Fruit fly (Drosophila melanogaster): ENCODE measurements around the gene noc.

Gene noc

DNA sequence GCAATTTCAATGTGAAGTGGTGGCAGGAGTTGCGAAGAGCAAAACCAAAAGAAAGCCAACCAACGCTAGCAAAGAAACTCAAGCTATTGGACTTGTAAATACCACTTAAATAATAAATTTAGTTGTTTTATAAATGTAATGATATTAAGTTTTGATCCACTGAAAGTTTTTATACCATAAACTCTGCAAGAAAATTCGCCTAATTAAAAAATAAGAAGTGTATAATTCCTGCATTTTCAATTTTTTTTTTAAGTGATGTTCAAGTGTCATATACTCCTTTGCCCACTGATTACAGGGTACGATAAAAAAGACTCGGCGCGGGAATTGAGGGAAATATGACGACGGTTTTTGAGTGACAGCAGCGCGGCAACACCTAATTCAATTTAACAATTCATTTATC, 28.6 kb downstream of the noc start (continued):
- no peak for TF ChIP-seq Tbp (GFP tag; optimal IDR thresholded peaks at IDR 0.05)
- TF ChIP-seq Mrtf (GFP tag; IDR thresholded peaks at IDR 0.05): no peak
- TF ChIP-seq Atf-2 (GFP tag; optimal IDR thresholded peaks at IDR 0.05): no peak
- TF ChIP-seq Antp (GFP tag; optimal IDR thresholded peaks at IDR 0.05): no peak
- TF ChIP-seq ATbp (GFP tag; optimal IDR thresholded peaks at IDR 0.05): peak; percentile 39
- no peak for TF ChIP-seq GATAe (GFP tag; conservative IDR thresholded peaks at IDR 0.05)
- TF ChIP-seq Ada2b (GFP tag; IDR thresholded peaks at IDR 0.05): peak; percentile 19; the same call in 1 of the 2 replicates
- no peak for TF ChIP-seq caup (GFP tag; optimal IDR thresholded peaks at IDR 0.05; ENCODE audit: severe bottlenecking)
- no peak for TF ChIP-seq gfzf (GFP tag; optimal IDR thresholded peaks at IDR 0.05)
- TF ChIP-seq gem (tag; optimal IDR thresholded peaks at IDR 0.05): peak; percentile 79
- TF ChIP-seq HmgD (GFP tag; optimal IDR thresholded peaks at IDR 0.05): no peak
- no peak for TF ChIP-seq gcm2 (GFP tag; optimal IDR thresholded peaks at IDR 0.05)
- no peak for TF ChIP-seq CG11696 (GFP tag; IDR thresholded peaks at IDR 0.05)
- TF ChIP-seq CG12744 (GFP tag; optimal IDR thresholded peaks at IDR 0.05): no peak
- no peak for TF ChIP-seq Hand (GFP tag; optimal IDR thresholded peaks at IDR 0.05)
- TF ChIP-seq croc (GFP tag; conservative IDR thresholded peaks at IDR 0.05): no peak; the same call in 2 of the 3 replicates
- TF ChIP-seq CG15696 (tag; optimal IDR thresholded peaks at IDR 0.05): no peak
- TF ChIP-seq nom (GFP tag; optimal IDR thresholded peaks at IDR 0.05): no peak
- peak; percentile 23 for TF ChIP-seq ind (GFP tag; optimal IDR thresholded peaks at IDR 0.05)
- TF ChIP-seq pita (GFP tag; optimal IDR thresholded peaks at IDR 0.05): no peak
- TF ChIP-seq lov (optimal IDR thresholded peaks at IDR 0.05): no peak
- TF ChIP-seq lov (GFP tag; IDR thresholded peaks at IDR 0.05): no peak
- no peak for TF ChIP-seq CkIIα-i1 (GFP tag; IDR thresholded peaks at IDR 0.05)
- TF ChIP-seq CG15479 (GFP tag; optimal IDR thresholded peaks at IDR 0.05): no peak
- no peak for TF ChIP-seq Lpt (GFP tag; optimal IDR thresholded peaks at IDR 0.05)
- TF ChIP-seq oc (tag; optimal IDR thresholded peaks at IDR 0.05): no peak
- TF ChIP-seq Pdp1 (GFP tag; optimal IDR thresholded peaks at IDR 0.05): peak in 1 of 2 experiments; percentile 7
- no peak for TF ChIP-seq Kr (GFP tag; optimal IDR thresholded peaks at IDR 0.05)
- TF ChIP-seq Eip74EF (GFP tag; optimal IDR thresholded peaks at IDR 0.05): no peak
- no peak for TF ChIP-seq CG13123 (GFP tag; optimal IDR thresholded peaks at IDR 0.05)
- TF ChIP-seq klu (GFP tag; IDR thresholded peaks at IDR 0.05): no peak
- TF ChIP-seq Sox102F (GFP tag; optimal IDR thresholded peaks at IDR 0.05): peak; percentile 75
- TF ChIP-seq CoRest (tag; optimal IDR thresholded peaks at IDR 0.05): peak; percentile 52
- no peak for TF ChIP-seq CG9932 (GFP tag; IDR thresholded peaks at IDR 0.05)
- no peak for TF ChIP-seq CG6654 (GFP tag; optimal IDR thresholded peaks at IDR 0.05)
- TF ChIP-seq CG14965 (GFP tag; optimal IDR thresholded peaks at IDR 0.05; ENCODE audit: borderline replicate concordance): no peak
- TF ChIP-seq fu2 (GFP tag; optimal IDR thresholded peaks at IDR 0.05): no peak
- no peak for TF ChIP-seq CG5953 (GFP tag; IDR thresholded peaks at IDR 0.05)
- no peak for TF ChIP-seq CG7372 (GFP tag; IDR thresholded peaks at IDR 0.05)
- TF ChIP-seq CG15073 (GFP tag; optimal IDR thresholded peaks at IDR 0.05): no peak
- TF ChIP-seq CG3407 (GFP tag; optimal IDR thresholded peaks at IDR 0.05): peak; percentile 26
- no peak for TF ChIP-seq CG12299 (tag; optimal IDR thresholded peaks at IDR 0.05)
- no peak for TF ChIP-seq tna (GFP tag; IDR thresholded peaks at IDR 0.05; ENCODE audit: partially characterized antibody)
- TF ChIP-seq CG2199 (GFP tag; IDR thresholded peaks at IDR 0.05): no peak
- peak; percentile 22; the same call in 1 of the 2 replicates for TF ChIP-seq CG32767 (GFP tag; IDR thresholded peaks at IDR 0.05)
- peak; percentile 60 for TF ChIP-seq nmo (GFP tag; optimal IDR thresholded peaks at IDR 0.05)
- TF ChIP-seq ems (GFP tag; optimal IDR thresholded peaks at IDR 0.05): no peak
- TF ChIP-seq BEAF-32 (GFP tag; optimal IDR thresholded peaks at IDR 0.05): no peak
- TF ChIP-seq maf-S (GFP tag; optimal IDR thresholded peaks at IDR 0.05): no peak
- no peak for TF ChIP-seq Taf1 (GFP tag; IDR thresholded peaks at IDR 0.05)
- no peak for TF ChIP-seq CG32532 (GFP tag; IDR thresholded peaks at IDR 0.05)
- TF ChIP-seq Six4 (GFP tag; optimal IDR thresholded peaks at IDR 0.05): no peak

All from whole organism, embryonic.